Worm (Caenorhabditis elegans) whole organism, L2 larva: ENCODE data around the gene cdr-6.

ENCODE experiments used
- C34F6.9 ChIP-seq: fragments of 150-350 bp; optimal IDR thresholded peaks from 2 replicates; lab custom pipeline; 2014; ENCODE audit warnings: missing biosample characterization, missing genetic modification characterization
- F13H6.1 ChIP-seq: sonication (generic microtip); optimal IDR thresholded peaks from 2 replicates; lab custom pipeline; 2016; ENCODE audit warnings: missing genetic modification characterization, missing compliant biosample characterization
- R02D3.7 ChIP-seq: fragments of 150-350 bp; optimal IDR thresholded peaks from 2 replicates; lab custom pipeline; 2014; ENCODE audit warnings: missing biosample characterization, missing genetic modification characterization
- Y55F3AM.14 ChIP-seq: fragments of 200-800 bp; sonication (Bioruptor generic); optimal IDR thresholded peaks from 2 replicates; lab custom pipeline; 2018; ENCODE audit warnings: mild to moderate bottlenecking, missing genetic modification characterization, missing compliant biosample characterization
- ZK546.5 ChIP-seq: sonication (generic microtip); optimal IDR thresholded peaks from 2 replicates; lab custom pipeline; 2017; ENCODE audit warnings: missing biosample characterization, missing genetic modification characterization
- aly-2 ChIP-seq: fragments of 150-350 bp; optimal IDR thresholded peaks from 2 replicates; lab custom pipeline; 2014; ENCODE audit warnings: missing biosample characterization, missing genetic modification characterization
- ceh-82 ChIP-seq: fragments of 150-350 bp; optimal IDR thresholded peaks from 2 replicates; lab custom pipeline; 2014; ENCODE audit warnings: missing biosample characterization, missing genetic modification characterization
- crh-2 ChIP-seq: sonication (generic microtip); optimal IDR thresholded peaks from 2 replicates; lab custom pipeline; 2017; ENCODE audit warnings: missing biosample characterization, missing genetic modification characterization
- dmd-4 ChIP-seq: sonication (generic microtip); optimal IDR thresholded peaks from 2 replicates; lab custom pipeline; 2017; ENCODE audit warnings: missing biosample characterization, missing genetic modification characterization
- egl-27 ChIP-seq: sonication (generic microtip); optimal IDR thresholded peaks from 3 replicates; lab custom pipeline; 2017; ENCODE audit warnings: missing biosample characterization, missing genetic modification reagents, missing genetic modification characterization
- elt-1 ChIP-seq: fragments of 150-350 bp; optimal IDR thresholded peaks from 2 replicates; lab custom pipeline; 2014; ENCODE audit warnings: missing biosample characterization, missing genetic modification characterization
- elt-3 ChIP-seq: sonication (generic microtip); optimal IDR thresholded peaks from 2 replicates; lab custom pipeline; 2017; ENCODE audit warnings: missing biosample characterization, missing genetic modification characterization
- fos-1 ChIP-seq: fragments of 150-350 bp; optimal IDR thresholded peaks from 2 replicates; lab custom pipeline; 2014; ENCODE audit warnings: missing biosample characterization, missing genetic modification characterization
- lin-39 ChIP-seq: fragments of 150-350 bp; optimal IDR thresholded peaks from 2 replicates; lab custom pipeline; 2014; ENCODE audit warnings: missing biosample characterization, missing genetic modification reagents, missing genetic modification characterization
- mab-5 ChIP-seq: fragments of 150-350 bp; optimal IDR thresholded peaks from 2 replicates; lab custom pipeline; 2014; ENCODE audit warnings: missing biosample characterization, missing genetic modification characterization
- mbf-1 ChIP-seq: sonication (generic microtip); optimal IDR thresholded peaks from 2 replicates; lab custom pipeline; 2017; ENCODE audit warnings: missing biosample characterization, missing genetic modification characterization
- nhr-10 ChIP-seq: sonication (generic microtip); optimal IDR thresholded peaks from 2 replicates; lab custom pipeline; 2017; ENCODE audit warnings: missing biosample characterization, missing genetic modification characterization
- nhr-11 ChIP-seq: fragments of 150-350 bp; optimal IDR thresholded peaks from 2 replicates; lab custom pipeline; 2014; ENCODE audit warnings: missing biosample characterization, missing genetic modification characterization
- nhr-12 ChIP-seq: fragments of 150-350 bp; optimal IDR thresholded peaks from 2 replicates; lab custom pipeline; 2014; ENCODE audit warnings: missing biosample characterization, missing genetic modification characterization
- nhr-129 ChIP-seq: fragments of 150-350 bp; optimal IDR thresholded peaks from 2 replicates; lab custom pipeline; 2014; ENCODE audit warnings: missing biosample characterization, missing genetic modification characterization
- nhr-23 ChIP-seq: fragments of 150-350 bp; optimal IDR thresholded peaks from 2 replicates; lab custom pipeline; 2014; ENCODE audit warnings: missing biosample characterization, missing genetic modification reagents, missing genetic modification characterization
- nhr-237 ChIP-seq: fragments of 150-350 bp; optimal IDR thresholded peaks from 2 replicates; lab custom pipeline; 2014; ENCODE audit warnings: missing biosample characterization, missing genetic modification characterization
- nhr-25 ChIP-seq: fragments of 150-350 bp; sonication (generic microtip); optimal IDR thresholded peaks from 3 replicates; lab custom pipeline; 2014; ENCODE audit warnings: missing biosample characterization, missing genetic modification characterization
- nhr-6 ChIP-seq: fragments of 150-350 bp; optimal IDR thresholded peaks from 2 replicates; lab custom pipeline; 2014; ENCODE audit warnings: missing biosample characterization, missing genetic modification characterization
- nhr-77 ChIP-seq: fragments of 150-350 bp; optimal IDR thresholded peaks from 2 replicates; lab custom pipeline; 2014; ENCODE audit warnings: missing biosample characterization, missing genetic modification characterization
- peb-1 ChIP-seq: fragments of 150-350 bp; optimal IDR thresholded peaks from 2 replicates; lab custom pipeline; 2014; ENCODE audit warnings: missing biosample characterization, missing genetic modification characterization
- sem-4 ChIP-seq: fragments of 150-350 bp; optimal IDR thresholded peaks from 2 replicates; lab custom pipeline; 2014; ENCODE audit warnings: missing biosample characterization, missing genetic modification reagents, missing genetic modification characterization
- skn-1 ChIP-seq: sonication (generic microtip); optimal IDR thresholded peaks from 2 replicates; lab custom pipeline; 2017; ENCODE audit warnings: missing biosample characterization, missing genetic modification characterization
- sma-3 ChIP-seq: sonication (generic microtip); optimal IDR thresholded peaks from 2 replicates; lab custom pipeline; 2016; ENCODE audit warnings: missing genetic modification reagents, missing genetic modification characterization, missing compliant biosample characterization
- sma-9 ChIP-seq, 2 experiments: fragments of 150-350 bp in 1 of 2; sonication (generic microtip) in 1 of 2; optimal IDR thresholded peaks; 2 replicates each; lab custom pipeline; 2014 to 2016; ENCODE audit warnings: missing genetic modification characterization in 2 of 2, mild to moderate bottlenecking in 1 of 2, missing biosample characterization in 1 of 2, missing compliant biosample characterization in 1 of 2, missing genetic modification reagents in 1 of 2, moderate library complexity in 1 of 2
- snpc-4 ChIP-seq: fragments of 150-350 bp; optimal IDR thresholded peaks from 2 replicates; lab custom pipeline; 2014; ENCODE audit warnings: missing biosample characterization, missing genetic modification characterization
- unc-39 ChIP-seq: fragments of 150-350 bp; optimal IDR thresholded peaks from 2 replicates; lab custom pipeline; 2014; ENCODE audit warnings: missing biosample characterization, missing genetic modification characterization
- unc-55 ChIP-seq: fragments of 150-350 bp; sonication (generic microtip); optimal IDR thresholded peaks from 3 replicates; lab custom pipeline; 2014; ENCODE audit warnings: missing biosample characterization, missing genetic modification reagents, missing genetic modification characterization
- unc-62 ChIP-seq: fragments of 150-350 bp; optimal IDR thresholded peaks from 2 replicates; lab custom pipeline; 2014; ENCODE audit warnings: missing biosample characterization, missing genetic modification reagents, missing genetic modification characterization
- zag-1 ChIP-seq: fragments of 150-350 bp; optimal IDR thresholded peaks from 2 replicates; lab custom pipeline; 2014; ENCODE audit warnings: missing biosample characterization, missing genetic modification characterization
- ztf-1 ChIP-seq: fragments of 200-800 bp; sonication (Bioruptor generic); conservative IDR thresholded peaks from 2 replicates; pipeline ENCODE4 v1.3.6; 2022; ENCODE audit warnings: missing genetic modification characterization, missing compliant biosample characterization
- ztf-4 ChIP-seq: fragments of 150-350 bp; optimal IDR thresholded peaks from 2 replicates; lab custom pipeline; 2014; ENCODE audit warnings: missing biosample characterization, missing genetic modification characterization

The cdr-6 gene

ce11 chrV:12446895-12447294 is 33.4 kb upstream of the cdr-6 start, which contains the start of the genes pals-38 and C54D10.9:
pals-38 (minus strand) TSS chrV:12446995.
C54D10.9 (plus strand) TSS chrV:12447153.
- TF ChIP-seq ztf-1 (GFP tag; lab: Robert Waterston, UW) (no peak), Y55F3AM.14 (GFP tag; lab: Kevin White, UChicago) (no peak), fos-1 (tag; lab: Kevin White, UChicago) (no peak)

- TF ChIP-seq fos-1 (tag; lab: Kevin White, UChicago) (peak; percentile 21), nhr-129 (no peak)
- TF ChIP-seq, all 48 proteins: peak for 1
Measured at ce11 chrV:12443754-12444153, 30.3 kb upstream of the cdr-6 start, which contains the start of gene pals-39. pals-39 (minus strand) TSS chrV:12443854.

ce11 chrV:12441420-12441819 is 27.9 kb upstream of the cdr-6 start, which contains the start of gene pals-37:
pals-37 (minus strand) TSS chrV:12441520.
- no peak for TF ChIP-seq aly-2 (tag; lab: Kevin White, UChicago)
- no peak for TF ChIP-seq nhr-77 (tag; lab: Kevin White, UChicago)
- TF ChIP-seq unc-55 (GFP tag; lab: Kevin White, UChicago), result no peak
- no peak for TF ChIP-seq zag-1 (tag; lab: Kevin White, UChicago)
- no peak for TF ChIP-seq nhr-237 (tag; lab: Kevin White, UChicago)
- no peak for TF ChIP-seq sem-4 (tag; lab: Kevin White, UChicago)
- no peak for TF ChIP-seq sma-9 (GFP tag; optimal IDR thresholded peaks at IDR 0.05; lab: Kevin White, UChicago)
- TF ChIP-seq sma-9 (tag; optimal IDR thresholded peaks at IDR 0.05; lab: Kevin White, UChicago), result no peak
- no peak for TF ChIP-seq Y55F3AM.14 (GFP tag; lab: Kevin White, UChicago)
- TF ChIP-seq, all 48 proteins: peak for 0

- no peak for TF ChIP-seq elt-3 (tag; lab: Kevin White, UChicago)
- no peak for TF ChIP-seq ceh-82 (tag; lab: Kevin White, UChicago)
- no peak for TF ChIP-seq ztf-1 (GFP tag; lab: Robert Waterston, UW)
- no peak for TF ChIP-seq C34F6.9 (tag; lab: Kevin White, UChicago)
- TF ChIP-seq unc-62, result no peak
- TF ChIP-seq nhr-25 (tag; lab: Kevin White, UChicago), result no peak
- TF ChIP-seq ztf-4 (tag; lab: Kevin White, UChicago), result no peak
- no peak for TF ChIP-seq nhr-237 (tag; lab: Kevin White, UChicago)
- no peak for TF ChIP-seq R02D3.7 (tag; lab: Kevin White, UChicago)
- TF ChIP-seq nhr-10, result no peak
- no peak for TF ChIP-seq nhr-77 (tag; lab: Kevin White, UChicago)
- no peak for TF ChIP-seq dmd-4
- no peak for TF ChIP-seq skn-1
- TF ChIP-seq unc-39 (tag; lab: Kevin White, UChicago), result no peak
- TF ChIP-seq lin-39, result no peak
- no peak for TF ChIP-seq ZK546.5 (tag; lab: Kevin White, UChicago)
- TF ChIP-seq F13H6.1, result no peak
- no peak for TF ChIP-seq nhr-23 (tag; lab: Kevin White, UChicago)
- TF ChIP-seq, all 48 proteins: peak for 0
Measured at ce11 chrV:12433717-12434116, 20.2 kb upstream of the cdr-6 start, which contains the start of gene srh-25. srh-25 (minus strand) TSS chrV:12433817.

- TF ChIP-seq snpc-4 (no peak), skn-1 (no peak), nhr-12 (no peak), mbf-1 (tag; lab: Kevin White, UChicago) (no peak), R02D3.7 (tag; lab: Kevin White, UChicago) (no peak), elt-1 (no peak), F13H6.1 (no peak), sma-3 (no peak), peb-1 (no peak), nhr-11 (tag; lab: Kevin White, UChicago) (no peak), unc-62 (no peak), egl-27 (tag; lab: Kevin White, UChicago) (no peak), nhr-237 (tag; lab: Kevin White, UChicago) (no peak), mab-5 (tag; lab: Kevin White, UChicago) (no peak), crh-2 (no peak), nhr-6 (tag; lab: Kevin White, UChicago) (no peak), nhr-25 (tag; lab: Kevin White, UChicago) (no peak), ztf-1 (GFP tag; lab: Robert Waterston, UW) (no peak), elt-3 (tag; lab: Kevin White, UChicago) (no peak)
- TF ChIP-seq, all 48 proteins: peak for 0
Measured at ce11 chrV:12433105-12433504, 19.6 kb upstream of the cdr-6 start.
